Fruit fly (Drosophila melanogaster): Measurements from ENCODE around the gene Shawl.

Shawl gene

dm6 chr2L:9449257-9449972 is 34.5 kb upstream of the Shawl start (continued):
- TF ChIP-seq CG14050 (GFP tag; IDR thresholded peaks at IDR 0.05) (peak; percentile 92), C15 (GFP tag; IDR thresholded peaks at IDR 0.05) (peak; percentile 90), amos (GFP tag; IDR thresholded peaks at IDR 0.05; ENCODE audit: partially characterized antibody) (peak; percentile 37), CG18011 (GFP tag; optimal IDR thresholded peaks at IDR 0.05) (peak; percentile 73), row (GFP tag; IDR thresholded peaks at IDR 0.05) (peak; percentile 99), CG9437 (GFP tag; optimal IDR thresholded peaks at IDR 0.05) (peak; percentile 87), br (optimal IDR thresholded peaks at IDR 0.05) (no peak), CG8281 (tag; optimal IDR thresholded peaks at IDR 0.05) (peak; percentile 86), bab2 (GFP tag; optimal IDR thresholded peaks at IDR 0.05) (peak; percentile 68), CG32767 (GFP tag; IDR thresholded peaks at IDR 0.05) (peak; percentile 95), CG11723 (GFP tag; optimal IDR thresholded peaks at IDR 0.05) (peak; percentile 92), CG11695 (GFP tag; IDR thresholded peaks at IDR 0.05) (peak; percentile 97), CG30403 (GFP tag; optimal IDR thresholded peaks at IDR 0.05) (peak; percentile 96), slp2 (GFP tag; optimal IDR thresholded peaks at IDR 0.05) (peak; percentile 88), HHEX (GFP tag; optimal IDR thresholded peaks at IDR 0.05) (peak; percentile 96), Tbp (GFP tag; optimal IDR thresholded peaks at IDR 0.05) (no peak), chif (GFP tag; optimal IDR thresholded peaks at IDR 0.05) (peak; percentile 62 to 85), Mes4 (GFP tag; optimal IDR thresholded peaks at IDR 0.05) (peak; percentile 47), jumu (GFP tag; optimal IDR thresholded peaks at IDR 0.05) (no peak), YL-1 (GFP tag; optimal IDR thresholded peaks at IDR 0.05) (peak; percentile 94), MESR4 (GFP tag; optimal IDR thresholded peaks at IDR 0.05) (peak; percentile 14), ind (GFP tag; optimal IDR thresholded peaks at IDR 0.05) (peak; percentile 95), CG11696 (GFP tag; IDR thresholded peaks at IDR 0.05) (peak; percentile 86), fd3F (GFP tag; optimal IDR thresholded peaks at IDR 0.05) (peak; percentile 89), caup (GFP tag; optimal IDR thresholded peaks at IDR 0.05; ENCODE audit: severe bottlenecking) (peak; percentile 93), Bteb2 (GFP tag; optimal IDR thresholded peaks at IDR 0.05) (peak; percentile 58), kay (GFP tag; optimal IDR thresholded peaks at IDR 0.05) (peak; percentile 95), vvl (GFP tag; IDR thresholded peaks at IDR 0.05) (peak; percentile 95), CG13424 (tag; optimal IDR thresholded peaks at IDR 0.05) (peak; percentile 97), Kr (GFP tag; optimal IDR thresholded peaks at IDR 0.05) (peak; percentile 91), Lhr (GFP tag; optimal IDR thresholded peaks at IDR 0.05) (peak; percentile 88), CG15269 (tag; optimal IDR thresholded peaks at IDR 0.05) (peak; percentile 93), CG6765 (GFP tag; optimal IDR thresholded peaks at IDR 0.05) (peak; percentile 84), CG16815 (GFP tag; optimal IDR thresholded peaks at IDR 0.05) (peak; percentile 95), CG8478 (optimal IDR thresholded peaks at IDR 0.05) (no peak), Gsc (GFP tag; IDR thresholded peaks at IDR 0.05) (no peak; the same call in 1 of the 2 replicates), Asciz (GFP tag; optimal IDR thresholded peaks at IDR 0.05) (peak; percentile 92), ci (GFP tag; IDR thresholded peaks at IDR 0.05) (peak; percentile 92; the same call in 2 of the 3 replicates), CG10565 (GFP tag; optimal IDR thresholded peaks at IDR 0.05) (peak; percentile 74), nerfin-2 (GFP tag; IDR thresholded peaks at IDR 0.05; ENCODE audit: partially characterized antibody) (no peak), Ada2b (GFP tag; IDR thresholded peaks at IDR 0.05) (peak; percentile 85), CG8359 (GFP tag; optimal IDR thresholded peaks at IDR 0.05; ENCODE audit: borderline replicate concordance) (peak; percentile 79), tll (GFP tag; optimal IDR thresholded peaks at IDR 0.05) (peak; percentile 53 to 77), Hmx (GFP tag; optimal IDR thresholded peaks at IDR 0.05) (peak; percentile 82), Bgb (GFP tag; IDR thresholded peaks at IDR 0.05; ENCODE audit: partially characterized antibody) (peak; percentile 63), Opbp (GFP tag; IDR thresholded peaks at IDR 0.05; ENCODE audit: partially characterized antibody) (peak; percentile 74), cg (GFP tag; optimal IDR thresholded peaks at IDR 0.05) (peak; percentile 88), twi (tag; optimal IDR thresholded peaks at IDR 0.05) (peak; percentile 95), Hr78 (GFP tag; optimal IDR thresholded peaks at IDR 0.05) (peak in 1 of 2 experiments; percentile 59)
